Fruit fly (Drosophila melanogaster) whole organism, embryonic: Measurements from ENCODE around the gene Hr78.
A peak's percentile ranks its signal among the peaks of the same experiment; 100 is the strongest.

Experiments used
- Atf-2 ChIP-seq: fragments of 200-800 bp; sonication (Bioruptor generic); optimal IDR thresholded peaks from 2 replicates; lab custom pipeline; 2016; ENCODE audit warnings: missing biosample characterization, missing genetic modification characterization
- Atf3 ChIP-seq: fragments of 200-800 bp; sonication (Bioruptor generic); optimal IDR thresholded peaks from 3 replicates; lab custom pipeline; 2016; ENCODE audit warnings: missing biosample characterization, missing genetic modification characterization
- CG10209 ChIP-seq: fragments of 200-800 bp; sonication (Bioruptor generic); optimal IDR thresholded peaks from 3 replicates; lab custom pipeline; 2017; ENCODE audit warnings: missing biosample characterization, mild to moderate bottlenecking, missing genetic modification characterization, missing genetic modification reagents
- CG10543 ChIP-seq: fragments of 200-800 bp; sonication (Bioruptor generic); optimal IDR thresholded peaks from 3 replicates; lab custom pipeline; 2017; ENCODE audit warnings: missing biosample characterization, mild to moderate bottlenecking, missing genetic modification characterization, moderate library complexity
- CG10565 ChIP-seq: fragments of 200-800 bp; sonication (Bioruptor generic); optimal IDR thresholded peaks from 3 replicates; lab custom pipeline; 2016; ENCODE audit warnings: missing biosample characterization, mild to moderate bottlenecking, missing genetic modification characterization
- CG12236 ChIP-seq: fragments of 200-800 bp; sonication (Bioruptor generic); optimal IDR thresholded peaks from 2 replicates; lab custom pipeline; 2016; ENCODE audit warnings: missing biosample characterization, missing genetic modification characterization
- CG14014 ChIP-seq: fragments of 200-800 bp; sonication (Bioruptor generic); IDR thresholded peaks from 2 replicates; pipeline ENCODE4 v1.3.6; 2022; ENCODE audit warnings: missing biosample characterization, missing genetic modification characterization
- CG16815 ChIP-seq: fragments of 200-800 bp; sonication (Bioruptor generic); optimal IDR thresholded peaks from 3 replicates; lab custom pipeline; 2017; ENCODE audit warnings: missing biosample characterization, mild to moderate bottlenecking, missing genetic modification characterization
- CG16863 ChIP-seq: fragments of 200-800 bp; sonication (Bioruptor generic); optimal IDR thresholded peaks from 3 replicates; lab custom pipeline; 2016; ENCODE audit warnings: missing biosample characterization, missing genetic modification characterization
- CG17568 ChIP-seq: fragments of 200-800 bp; sonication (Bioruptor generic); optimal IDR thresholded peaks from 2 replicates; lab custom pipeline; 2018; ENCODE audit warnings: missing biosample characterization, mild to moderate bottlenecking, missing genetic modification characterization, moderate library complexity
- CG18011 ChIP-seq: fragments of 200-800 bp; sonication (Bioruptor generic); optimal IDR thresholded peaks from 2 replicates; lab custom pipeline; 2017; ENCODE audit warnings: missing biosample characterization, missing genetic modification characterization, mild to moderate bottlenecking, moderate library complexity, missing genotype
- CG18262 ChIP-seq: fragments of 200-800 bp; optimal IDR thresholded peaks from 3 replicates; lab custom pipeline; 2019; ENCODE audit warnings: missing biosample characterization, mild to moderate bottlenecking, missing genetic modification characterization, moderate library complexity
- CG1832 ChIP-seq: fragments of 200-800 bp; sonication (Bioruptor generic); optimal IDR thresholded peaks from 2 replicates; lab custom pipeline; 2017; ENCODE audit warnings: missing biosample characterization, mild to moderate bottlenecking, missing genetic modification characterization, inconsistent platforms
- CG18599 ChIP-seq: fragments of 200-800 bp; sonication (Bioruptor generic); optimal IDR thresholded peaks from 3 replicates; lab custom pipeline; 2017; ENCODE audit warnings: missing biosample characterization, missing genetic modification characterization, mild to moderate bottlenecking, moderate library complexity, missing genetic modification reagents
- CG18619 ChIP-seq: fragments of 200-800 bp; sonication (Bioruptor generic); optimal IDR thresholded peaks from 3 replicates; lab custom pipeline; 2017; ENCODE audit warnings: missing biosample characterization, mild to moderate bottlenecking, missing genetic modification characterization
- CG3065 ChIP-seq: fragments of 200-800 bp; sonication (Bioruptor generic); optimal IDR thresholded peaks from 2 replicates; lab custom pipeline; 2016; ENCODE audit warnings: missing biosample characterization, missing genetic modification characterization
- CG34376 ChIP-seq: fragments of 200-800 bp; sonication (Bioruptor generic); optimal IDR thresholded peaks from 2 replicates; lab custom pipeline; 2018; ENCODE audit warnings: missing biosample characterization, mild to moderate bottlenecking, missing genetic modification characterization
- CG6654 ChIP-seq: fragments of 200-800 bp; sonication (Bioruptor generic); optimal IDR thresholded peaks from 2 replicates; lab custom pipeline; 2017; ENCODE audit warnings: missing biosample characterization, mild to moderate bottlenecking, missing genetic modification characterization
- CG7987 ChIP-seq: fragments of 200-800 bp; sonication (Bioruptor generic); optimal IDR thresholded peaks from 2 replicates; lab custom pipeline; 2018; ENCODE audit warnings: missing biosample characterization, mild to moderate bottlenecking, missing genetic modification characterization, moderate library complexity
- CG8089 ChIP-seq: fragments of 200-800 bp; sonication (Bioruptor generic); optimal IDR thresholded peaks from 3 replicates; lab custom pipeline; 2016; ENCODE audit warnings: missing biosample characterization, missing genetic modification characterization
- CG9817 ChIP-seq: fragments of 200-800 bp; sonication (Bioruptor generic); optimal IDR thresholded peaks from 2 replicates; lab custom pipeline; 2018; ENCODE audit warnings: missing biosample characterization, mild to moderate bottlenecking, missing genetic modification characterization, moderate library complexity
- Dip2 ChIP-seq: fragments of 200-800 bp; sonication (Bioruptor generic); IDR thresholded peaks from 2 replicates; pipeline ENCODE4 v1.3.6; 2022; ENCODE audit warnings: missing biosample characterization, missing genetic modification characterization
- Dp ChIP-seq: fragments of 200-800 bp; sonication (Bioruptor generic); optimal IDR thresholded peaks from 2 replicates; lab custom pipeline; 2018; ENCODE audit warnings: missing biosample characterization, mild to moderate bottlenecking, missing genetic modification characterization, moderate library complexity
- Hand ChIP-seq: fragments of 200-800 bp; sonication (Bioruptor generic); optimal IDR thresholded peaks from 2 replicates; lab custom pipeline; 2017; ENCODE audit warnings: mild to moderate bottlenecking, missing biosample characterization, missing genetic modification reagents, missing genetic modification characterization
- Hmx ChIP-seq: fragments of 200-800 bp; sonication (Bioruptor generic); optimal IDR thresholded peaks from 2 replicates; lab custom pipeline; 2016; ENCODE audit warnings: missing biosample characterization, missing genetic modification characterization
- MTF-1 ChIP-seq: fragments of 200-800 bp; sonication (Bioruptor generic); optimal IDR thresholded peaks from 2 replicates; lab custom pipeline; 2018; ENCODE audit warnings: missing biosample characterization, mild to moderate bottlenecking, missing genetic modification characterization, borderline replicate concordance
- Max ChIP-seq: fragments of 200-800 bp; sonication (Bioruptor generic); optimal IDR thresholded peaks from 2 replicates; lab custom pipeline; 2016; ENCODE audit warnings: missing biosample characterization, mild to moderate bottlenecking, missing genetic modification characterization
- Myb ChIP-seq: fragments of 200-800 bp; sonication (Bioruptor generic); optimal IDR thresholded peaks from 2 replicates; lab custom pipeline; 2016; ENCODE audit warnings: missing biosample characterization, missing genetic modification characterization
- Rfx ChIP-seq: fragments of 200-800 bp; sonication (Bioruptor generic); IDR thresholded peaks from 2 replicates; pipeline ENCODE4 v1.3.6; 2022; ENCODE audit warnings: missing biosample characterization, missing genetic modification characterization
- Rx ChIP-seq: fragments of 200-800 bp; sonication (Bioruptor generic); IDR thresholded peaks from 2 replicates; pipeline ENCODE4 v1.3.6; 2022; ENCODE audit warnings: missing biosample characterization, missing genetic modification characterization
- Sry-δ ChIP-seq: fragments of 200-800 bp; sonication (Bioruptor generic); optimal IDR thresholded peaks from 2 replicates; lab custom pipeline; 2016; ENCODE audit warnings: missing biosample characterization, missing genetic modification characterization
- Stat92E ChIP-seq, 3 experiments: fragments of >200 bp in 2 of 3; fragments of 200-800 bp in 1 of 3; sonication (Bioruptor generic) in 1 of 3; optimal IDR thresholded peaks; 2 replicates each; lab custom pipeline; 2017 to 2019; ENCODE audit warnings: missing biosample characterization in 3 of 3, missing genetic modification characterization in 3 of 3, mild to moderate bottlenecking in 1 of 3, moderate library complexity in 1 of 3
- ase ChIP-seq: fragments of 200-800 bp; sonication (Bioruptor generic); IDR thresholded peaks from 3 replicates; pipeline ENCODE4 v1.3.6; 2022; ENCODE audit warnings: missing biosample characterization, missing genetic modification characterization
- crol ChIP-seq: fragments of 200-800 bp; sonication (Bioruptor generic); IDR thresholded peaks from 2 replicates; pipeline ENCODE4 v1.3.6; 2022; ENCODE audit warnings: missing biosample characterization, missing genetic modification characterization
- danr ChIP-seq: fragments of 200-800 bp; sonication (Bioruptor generic); IDR thresholded peaks from 2 replicates; pipeline ENCODE4 v1.3.6; 2022; ENCODE audit warnings: missing biosample characterization, missing genetic modification characterization
- emc ChIP-seq: fragments of 200-800 bp; sonication (Bioruptor generic); optimal IDR thresholded peaks from 2 replicates; lab custom pipeline; 2016; ENCODE audit warnings: missing biosample characterization, missing genetic modification characterization
- gcm2 ChIP-seq: fragments of 200-800 bp; sonication (Bioruptor generic); optimal IDR thresholded peaks from 2 replicates; lab custom pipeline; 2016; ENCODE audit warnings: missing biosample characterization, missing genetic modification characterization
- gsb ChIP-seq: fragments of 200-800 bp; sonication (Bioruptor generic); IDR thresholded peaks from 2 replicates; pipeline ENCODE4 v1.3.6; 2022; ENCODE audit warnings: missing biosample characterization, missing genetic modification characterization
- hb ChIP-seq: fragments of 200-800 bp; sonication (Bioruptor generic); IDR thresholded peaks from 3 replicates; pipeline ENCODE4 v1.3.6; 2022; ENCODE audit warnings: missing biosample characterization, missing genetic modification characterization; ENCODE audit not compliant: partially characterized antibody
- jigr1 ChIP-seq: fragments of 200-800 bp; sonication (Bioruptor generic); IDR thresholded peaks from 3 replicates; pipeline ENCODE4 v1.3.6; 2022; ENCODE audit warnings: missing biosample characterization, missing genetic modification characterization
- jumu ChIP-seq: fragments of 200-800 bp; sonication (Bioruptor generic); optimal IDR thresholded peaks from 3 replicates; lab custom pipeline; 2016; ENCODE audit warnings: missing biosample characterization, missing genetic modification characterization
- mam ChIP-seq: fragments of 200-800 bp; sonication (Bioruptor generic); optimal IDR thresholded peaks from 3 replicates; lab custom pipeline; 2016; ENCODE audit warnings: missing biosample characterization, missing genetic modification characterization
- prd ChIP-seq, 3 experiments: fragments of >200 bp in 2 of 3; fragments of 200-800 bp in 1 of 3; sonication (Bioruptor generic) in 1 of 3; optimal IDR thresholded peaks in 2 of 3; IDR thresholded peaks in 1 of 3; 2 replicates in 2 of 3; 3 replicates in 1 of 3; pipeline versions ENCODE4 v1.3.6 to Lab custom; 2017 to 2022; ENCODE audit warnings: missing biosample characterization in 1 of 3, missing genetic modification characterization in 1 of 3
- psq ChIP-seq: fragments of 200-800 bp; sonication (Bioruptor generic); optimal IDR thresholded peaks from 2 replicates; lab custom pipeline; 2017; ENCODE audit warnings: missing biosample characterization, missing genetic modification characterization
- pzg ChIP-seq: fragments of 200-800 bp; sonication (Bioruptor generic); optimal IDR thresholded peaks from 3 replicates; lab custom pipeline; 2018; ENCODE audit warnings: missing biosample characterization, mild to moderate bottlenecking, missing genetic modification characterization, moderate library complexity
- scrt ChIP-seq: fragments of 200-800 bp; sonication (Bioruptor generic); optimal IDR thresholded peaks from 2 replicates; lab custom pipeline; 2018; ENCODE audit warnings: missing biosample characterization, mild to moderate bottlenecking, missing genetic modification characterization, moderate library complexity
- tap ChIP-seq: fragments of 200-800 bp; optimal IDR thresholded peaks from 3 replicates; lab custom pipeline; 2019; ENCODE audit warnings: missing biosample characterization, mild to moderate bottlenecking, missing genetic modification characterization, moderate library complexity
- vfl ChIP-seq: fragments of 200-800 bp; sonication (Bioruptor generic); optimal IDR thresholded peaks from 2 replicates; lab custom pipeline; 2016; ENCODE audit warnings: missing biosample characterization, missing genetic modification characterization
- zf30C ChIP-seq: fragments of 200-800 bp; sonication (Bioruptor generic); optimal IDR thresholded peaks from 3 replicates; lab custom pipeline; 2018; ENCODE audit warnings: missing biosample characterization, mild to moderate bottlenecking, missing genetic modification characterization

The Hr78 gene

DNA sequence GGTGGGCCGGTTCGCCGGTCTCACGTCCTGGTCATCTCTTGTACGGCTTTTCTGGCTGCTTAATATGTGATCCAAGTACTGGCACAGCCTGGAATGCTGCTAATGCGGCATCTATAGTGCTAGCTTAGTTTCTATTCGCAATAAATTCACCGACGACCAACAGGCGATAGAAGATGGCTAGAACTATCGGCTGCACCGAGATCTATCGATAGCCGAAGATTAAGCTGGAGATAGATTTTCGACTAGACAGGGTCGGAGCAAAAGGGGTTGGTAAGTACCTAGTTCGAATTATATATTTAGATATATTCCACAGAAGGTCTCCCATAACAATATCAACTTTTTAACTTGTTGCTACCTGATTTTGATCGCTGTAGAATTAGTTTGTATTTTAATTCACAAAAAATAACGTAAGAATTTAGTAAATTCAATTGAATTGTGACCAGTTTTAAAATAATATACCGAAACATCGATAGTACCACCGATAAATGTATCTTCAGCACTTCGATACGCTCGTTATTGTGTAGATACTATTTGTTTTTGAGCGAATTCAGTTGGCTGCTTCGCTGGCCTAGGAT is 10.1 kb upstream of the Hr78 start, which contains the start of the genes Glg1 and M6 (continued):
- TF ChIP-seq prd (optimal IDR thresholded peaks at IDR 0.05; lab: Kevin White, UChicago): no peak
- TF ChIP-seq prd (GFP tag; IDR thresholded peaks at IDR 0.05; lab: Robert Waterston, UW): peak; percentile 72
- peak; percentile 44 for TF ChIP-seq CG18011 (GFP tag; lab: Kevin White, UChicago)
- TF ChIP-seq CG10565 (GFP tag; lab: Kevin White, UChicago): no peak
- peak; percentile 33 for TF ChIP-seq Dp
- TF ChIP-seq CG8089 (GFP tag; lab: Kevin White, UChicago): peak; percentile 17
- TF ChIP-seq emc: peak; percentile 3
- TF ChIP-seq CG10209 (GFP tag; lab: Kevin White, UChicago): peak; percentile 55
- peak; percentile 50 for TF ChIP-seq CG16863 (GFP tag; lab: Kevin White, UChicago)
- peak; percentile 90 for TF ChIP-seq hb (GFP tag; lab: Robert Waterston, UW)
- TF ChIP-seq Rfx: peak; percentile 85
- TF ChIP-seq CG16815 (GFP tag; lab: Kevin White, UChicago): peak; percentile 43
- TF ChIP-seq Hand (GFP tag; lab: Kevin White, UChicago): no peak
- no peak for TF ChIP-seq CG3065 (GFP tag; lab: Kevin White, UChicago)
- TF ChIP-seq Sry-δ (GFP tag; lab: Kevin White, UChicago): peak; percentile 86
- TF ChIP-seq MTF-1: no peak
- TF ChIP-seq Rx (GFP tag; lab: Robert Waterston, UW): 0 out of 2 replicates have a peak, but pooled peaks have one; percentile 2
- peak; percentile 77 for TF ChIP-seq pzg
- TF ChIP-seq jigr1 (GFP tag; lab: Robert Waterston, UW): no peak
- 0 out of 2 replicates have a peak, but pooled peaks have one; percentile 25 for TF ChIP-seq crol (GFP tag; lab: Robert Waterston, UW)
- TF ChIP-seq ase (GFP tag; lab: Robert Waterston, UW): peak; percentile 57; the same call in 2 of the 3 replicates
- peak; percentile 81 for TF ChIP-seq mam (GFP tag; lab: Kevin White, UChicago)
- peak; percentile 77 for TF ChIP-seq CG18599
- TF ChIP-seq CG17568 (GFP tag; lab: Kevin White, UChicago): no peak
- peak; percentile 76 for TF ChIP-seq CG34376 (GFP tag; lab: Kevin White, UChicago)
- TF ChIP-seq CG6654 (GFP tag; lab: Kevin White, UChicago): no peak
- peak; percentile 67 for TF ChIP-seq CG9817
- peak; percentile 57 for TF ChIP-seq vfl (GFP tag; lab: Kevin White, UChicago)
- TF ChIP-seq Atf-2 (GFP tag; lab: Kevin White, UChicago): no peak
- TF ChIP-seq gcm2 (GFP tag; lab: Kevin White, UChicago): peak; percentile 13
- TF ChIP-seq psq (GFP tag; lab: Kevin White, UChicago): peak; percentile 19
- TF ChIP-seq CG12236 (GFP tag; lab: Kevin White, UChicago): peak; percentile 6
- peak; percentile 69 for TF ChIP-seq CG10543 (GFP tag; lab: Kevin White, UChicago)
- TF ChIP-seq Stat92E (GFP tag; optimal IDR thresholded peaks at IDR 0.05; lab: Kevin White, UChicago): peak in 1 of 3 experiments; percentile 53
- TF ChIP-seq danr (GFP tag; lab: Robert Waterston, UW): no peak
- no peak for TF ChIP-seq gsb (GFP tag; lab: Robert Waterston, UW)
- TF ChIP-seq jumu (GFP tag; lab: Kevin White, UChicago): peak; percentile 60
- TF ChIP-seq scrt (GFP tag; lab: Kevin White, UChicago): peak; percentile 74
- peak; percentile 18 for TF ChIP-seq tap (tag; lab: Kevin White, UChicago)
- TF ChIP-seq Atf3 (GFP tag; lab: Kevin White, UChicago): peak; percentile 32
- TF ChIP-seq Hmx: no peak
- TF ChIP-seq CG18619 (GFP tag; lab: Kevin White, UChicago): peak; percentile 53
- TF ChIP-seq Myb: peak; percentile 70
- no peak for TF ChIP-seq CG1832 (GFP tag; lab: Kevin White, UChicago)
- TF ChIP-seq CG7987: no peak
- TF ChIP-seq CG18262: peak; percentile 64
- no peak for TF ChIP-seq zf30C
- TF ChIP-seq Max (GFP tag; lab: Kevin White, UChicago): peak; percentile 65
- TF ChIP-seq Dip2 (GFP tag; lab: Robert Waterston, UW): no peak
- peak; percentile 49; the same call in 1 of the 2 replicates for TF ChIP-seq CG14014
